Fruit fly (Drosophila melanogaster) whole organism, embryonic: Measurements from ENCODE around the gene Stt3B.

Experiments
- Ada2b ChIP-seq: fragments of 200-800 bp; sonication (Bioruptor generic); IDR thresholded peaks from 2 replicates; pipeline ENCODE4 v1.3.6; 2022; ENCODE audit warnings: missing biosample characterization, missing genetic modification characterization
- Antp ChIP-seq: fragments of 200-800 bp; sonication (Bioruptor generic); optimal IDR thresholded peaks from 3 replicates; lab custom pipeline; 2016; ENCODE audit warnings: missing biosample characterization, missing genetic modification characterization
- BEAF-32 ChIP-seq: fragments of 200-800 bp; sonication (Bioruptor generic); optimal IDR thresholded peaks from 3 replicates; lab custom pipeline; 2017; ENCODE audit warnings: missing biosample characterization, missing genetic modification characterization, mild to moderate bottlenecking, moderate library complexity, missing genetic modification reagents
- Bteb2 ChIP-seq: fragments of 200-800 bp; sonication (Bioruptor generic); optimal IDR thresholded peaks from 2 replicates; lab custom pipeline; 2016; ENCODE audit warnings: missing biosample characterization, missing genetic modification characterization
- CG10267 ChIP-seq: fragments of 200-800 bp; sonication (Bioruptor generic); optimal IDR thresholded peaks from 2 replicates; lab custom pipeline; 2018; ENCODE audit warnings: missing biosample characterization, mild to moderate bottlenecking, missing genetic modification characterization, moderate library complexity
- CG15073 ChIP-seq: fragments of 200-800 bp; sonication (Bioruptor generic); optimal IDR thresholded peaks from 2 replicates; lab custom pipeline; 2016; ENCODE audit warnings: missing biosample characterization, missing genetic modification characterization
- CG1647 ChIP-seq: fragments of 200-800 bp; sonication (Bioruptor generic); optimal IDR thresholded peaks from 3 replicates; lab custom pipeline; 2016; ENCODE audit warnings: missing biosample characterization, missing genetic modification characterization
- CG16863 ChIP-seq: fragments of 200-800 bp; sonication (Bioruptor generic); optimal IDR thresholded peaks from 3 replicates; lab custom pipeline; 2016; ENCODE audit warnings: missing biosample characterization, missing genetic modification characterization
- CG17186 ChIP-seq: fragments of 200-800 bp; sonication (Bioruptor generic); optimal IDR thresholded peaks from 3 replicates; lab custom pipeline; 2017; ENCODE audit warnings: missing biosample characterization, missing genetic modification reagents, missing genetic modification characterization
- CG1832 ChIP-seq: fragments of 200-800 bp; sonication (Bioruptor generic); optimal IDR thresholded peaks from 2 replicates; lab custom pipeline; 2017; ENCODE audit warnings: missing biosample characterization, mild to moderate bottlenecking, missing genetic modification characterization, inconsistent platforms
- CG31441 ChIP-seq: fragments of 200-800 bp; sonication (Bioruptor generic); IDR thresholded peaks from 2 replicates; pipeline ENCODE4 v1.3.6; 2022; ENCODE audit warnings: missing biosample characterization, missing genetic modification characterization
- CG32532 ChIP-seq: fragments of 200-800 bp; sonication (Bioruptor generic); IDR thresholded peaks from 2 replicates; pipeline ENCODE4 v1.3.6; 2022; ENCODE audit warnings: missing biosample characterization, missing genetic modification characterization
- CG3838 ChIP-seq: fragments of 200-800 bp; sonication (Bioruptor generic); optimal IDR thresholded peaks from 3 replicates; lab custom pipeline; 2016; ENCODE audit warnings: missing biosample characterization, missing genetic modification characterization
- CG5245 ChIP-seq: fragments of 200-800 bp; sonication (Bioruptor generic); optimal IDR thresholded peaks from 3 replicates; lab custom pipeline; 2016; ENCODE audit warnings: missing biosample characterization, missing genetic modification characterization
- CG6683 ChIP-seq: fragments of 200-800 bp; sonication (Bioruptor generic); optimal IDR thresholded peaks from 2 replicates; lab custom pipeline; 2017; ENCODE audit warnings: missing biosample characterization, mild to moderate bottlenecking, missing genetic modification characterization, missing genetic modification reagents
- CG6689 ChIP-seq: fragments of 200-800 bp; sonication (Bioruptor generic); IDR thresholded peaks from 2 replicates; pipeline ENCODE4 v1.3.6; 2022; ENCODE audit warnings: missing biosample characterization, missing genetic modification characterization
- CG6791 ChIP-seq: fragments of 200-800 bp; sonication (Bioruptor generic); IDR thresholded peaks from 3 replicates; pipeline ENCODE4 v1.3.6; 2022; ENCODE audit warnings: missing biosample characterization, missing genetic modification characterization; ENCODE audit not compliant: partially characterized antibody
- Deaf1 ChIP-seq: fragments of 200-800 bp; optimal IDR thresholded peaks from 3 replicates; lab custom pipeline; 2019; ENCODE audit warnings: missing biosample characterization, mild to moderate bottlenecking, missing genetic modification characterization, moderate library complexity
- Dfd ChIP-seq, 2 experiments: fragments of >200 bp; optimal IDR thresholded peaks; 2 replicates each; lab custom pipeline; 2017; ENCODE audit warnings: missing biosample characterization in 2 of 2, missing genetic modification characterization in 2 of 2
- Dip3 ChIP-seq: fragments of 200-800 bp; sonication (Bioruptor generic); optimal IDR thresholded peaks from 3 replicates; lab custom pipeline; 2016; ENCODE audit warnings: missing biosample characterization, missing genetic modification characterization
- Eip74EF ChIP-seq, 2 experiments: fragments of 200-800 bp in 1 of 2; fragments of >200 bp in 1 of 2; sonication (Bioruptor generic) in 1 of 2; optimal IDR thresholded peaks; 2 replicates each; lab custom pipeline; 2017 to 2019; ENCODE audit warnings: missing biosample characterization in 2 of 2, missing genetic modification characterization in 2 of 2, mild to moderate bottlenecking in 1 of 2, moderate library complexity in 1 of 2
- Gug ChIP-seq: fragments of 200-800 bp; sonication (Bioruptor generic); IDR thresholded peaks from 4 replicates; pipeline ENCODE4 v1.3.6; 2022; ENCODE audit warnings: missing biosample characterization, missing genetic modification characterization
- H2.0 ChIP-seq: fragments of 200-800 bp; sonication (Bioruptor generic); IDR thresholded peaks from 2 replicates; pipeline ENCODE4 v1.3.6; 2022; ENCODE audit warnings: missing biosample characterization, missing genetic modification characterization
- HLH3B ChIP-seq: fragments of 200-800 bp; sonication (Bioruptor generic); IDR thresholded peaks from 2 replicates; pipeline ENCODE4 v1.3.6; 2022; ENCODE audit warnings: missing biosample characterization, missing genetic modification characterization
- Hsf ChIP-seq: fragments of 200-800 bp; sonication (Bioruptor generic); optimal IDR thresholded peaks from 3 replicates; lab custom pipeline; 2016; ENCODE audit warnings: missing biosample characterization, missing genetic modification characterization
- MBD-R2 ChIP-seq: fragments of 200-800 bp; sonication (Bioruptor generic); IDR thresholded peaks from 2 replicates; pipeline ENCODE4 v1.3.6; 2022; ENCODE audit warnings: missing biosample characterization, missing genetic modification characterization
- Mad ChIP-seq: fragments of 200-800 bp; sonication (Bioruptor generic); optimal IDR thresholded peaks from 2 replicates; lab custom pipeline; 2016; ENCODE audit warnings: missing biosample characterization, missing genetic modification characterization
- NFAT ChIP-seq: fragments of 200-800 bp; sonication (Bioruptor generic); IDR thresholded peaks from 2 replicates; pipeline ENCODE4 v1.3.6; 2022; ENCODE audit warnings: missing biosample characterization, missing genetic modification characterization
- Neu2 ChIP-seq: fragments of 200-800 bp; sonication (Bioruptor generic); optimal IDR thresholded peaks from 3 replicates; lab custom pipeline; 2016; ENCODE audit warnings: missing biosample characterization, missing genetic modification characterization, borderline replicate concordance
- PHDP ChIP-seq: fragments of 200-800 bp; sonication (Bioruptor generic); optimal IDR thresholded peaks from 3 replicates; lab custom pipeline; 2018; ENCODE audit warnings: missing biosample characterization, mild to moderate bottlenecking, missing genetic modification characterization, moderate library complexity
- Ravus ChIP-seq: fragments of 200-800 bp; sonication (Bioruptor generic); IDR thresholded peaks from 2 replicates; pipeline ENCODE4 v1.3.6; 2022; ENCODE audit warnings: missing biosample characterization, missing genetic modification characterization
- Rx ChIP-seq: fragments of 200-800 bp; sonication (Bioruptor generic); IDR thresholded peaks from 2 replicates; pipeline ENCODE4 v1.3.6; 2022; ENCODE audit warnings: missing biosample characterization, missing genetic modification characterization
- Scr ChIP-seq: fragments of 200-800 bp; sonication (Bioruptor generic); IDR thresholded peaks from 2 replicates; pipeline ENCODE4 v1.3.6; 2022; ENCODE audit warnings: missing biosample characterization, missing genetic modification characterization; ENCODE audit not compliant: partially characterized antibody
- Spps ChIP-seq: fragments of 200-800 bp; sonication (Bioruptor generic); optimal IDR thresholded peaks from 2 replicates; lab custom pipeline; 2018; ENCODE audit warnings: missing biosample characterization, mild to moderate bottlenecking, missing genetic modification characterization
- YL-1 ChIP-seq: fragments of 200-800 bp; sonication (Bioruptor generic); optimal IDR thresholded peaks from 3 replicates; lab custom pipeline; 2017; ENCODE audit warnings: missing biosample characterization, mild to moderate bottlenecking, missing genetic modification characterization
- bigmax ChIP-seq: fragments of 200-800 bp; sonication (Bioruptor generic); optimal IDR thresholded peaks from 2 replicates; lab custom pipeline; 2018; ENCODE audit warnings: missing biosample characterization, mild to moderate bottlenecking, missing genetic modification characterization
- cas ChIP-seq: fragments of 200-800 bp; sonication (Bioruptor generic); IDR thresholded peaks from 2 replicates; pipeline ENCODE4 v1.3.6; 2022; ENCODE audit warnings: missing biosample characterization, missing genetic modification characterization
- ci ChIP-seq: fragments of 200-800 bp; sonication (Bioruptor generic); IDR thresholded peaks from 3 replicates; pipeline ENCODE4 v1.3.6; 2022; ENCODE audit warnings: missing biosample characterization, missing genetic modification characterization
- fd102C ChIP-seq: fragments of 200-800 bp; sonication (Bioruptor generic); optimal IDR thresholded peaks from 2 replicates; lab custom pipeline; 2018; ENCODE audit warnings: missing biosample characterization, mild to moderate bottlenecking, missing genetic modification characterization, moderate library complexity
- fd3F ChIP-seq: fragments of 200-800 bp; sonication (Bioruptor generic); optimal IDR thresholded peaks from 2 replicates; lab custom pipeline; 2018; ENCODE audit warnings: missing biosample characterization, mild to moderate bottlenecking, missing genetic modification characterization, moderate library complexity
- ftz-f1 ChIP-seq: fragments of 200-800 bp; sonication (Bioruptor generic); optimal IDR thresholded peaks from 2 replicates; lab custom pipeline; 2016; ENCODE audit warnings: missing biosample characterization, missing genetic modification characterization
- gce ChIP-seq: fragments of 200-800 bp; sonication (Bioruptor generic); IDR thresholded peaks from 3 replicates; pipeline ENCODE4 v1.3.6; 2022; ENCODE audit warnings: missing biosample characterization, missing genetic modification characterization
- gcm2 ChIP-seq: fragments of 200-800 bp; sonication (Bioruptor generic); optimal IDR thresholded peaks from 2 replicates; lab custom pipeline; 2016; ENCODE audit warnings: missing biosample characterization, missing genetic modification characterization
- gfzf ChIP-seq: fragments of 200-800 bp; sonication (Bioruptor generic); optimal IDR thresholded peaks from 2 replicates; lab custom pipeline; 2016; ENCODE audit warnings: missing biosample characterization, mild to moderate bottlenecking, missing genetic modification characterization, moderate library complexity
- her ChIP-seq: fragments of 200-800 bp; sonication (Bioruptor generic); optimal IDR thresholded peaks from 2 replicates; lab custom pipeline; 2016; ENCODE audit warnings: missing biosample characterization, missing genetic modification characterization
- insv ChIP-seq, 2 experiments: fragments of 200-800 bp; sonication (Bioruptor generic); optimal IDR thresholded peaks; 3 replicates each; lab custom pipeline; 2016 to 2018; ENCODE audit warnings: missing biosample characterization in 2 of 2, missing genetic modification characterization in 2 of 2
- ken ChIP-seq: fragments of 200-800 bp; sonication (Bioruptor generic); IDR thresholded peaks from 3 replicates; pipeline ENCODE4 v1.3.6; 2022; ENCODE audit warnings: missing biosample characterization, missing genetic modification characterization
- rib ChIP-seq: fragments of 200-800 bp; sonication (Bioruptor generic); IDR thresholded peaks from 2 replicates; pipeline ENCODE4 v1.3.6; 2022; ENCODE audit warnings: missing biosample characterization, missing genetic modification characterization
- scrt ChIP-seq: fragments of 200-800 bp; sonication (Bioruptor generic); optimal IDR thresholded peaks from 2 replicates; lab custom pipeline; 2018; ENCODE audit warnings: missing biosample characterization, mild to moderate bottlenecking, missing genetic modification characterization, moderate library complexity
- sqz ChIP-seq: fragments of 200-800 bp; sonication (Bioruptor generic); optimal IDR thresholded peaks from 3 replicates; lab custom pipeline; 2018; ENCODE audit warnings: missing biosample characterization, mild to moderate bottlenecking, missing genetic modification characterization
- trem ChIP-seq: fragments of 200-800 bp; optimal IDR thresholded peaks from 3 replicates; lab custom pipeline; 2019; ENCODE audit warnings: missing biosample characterization, mild to moderate bottlenecking, missing genetic modification characterization, moderate library complexity
- twi ChIP-seq: fragments of 200-800 bp; optimal IDR thresholded peaks from 2 replicates; lab custom pipeline; 2019; ENCODE audit warnings: missing biosample characterization, mild to moderate bottlenecking, missing genetic modification characterization, moderate library complexity

Gene Stt3B

DNA sequence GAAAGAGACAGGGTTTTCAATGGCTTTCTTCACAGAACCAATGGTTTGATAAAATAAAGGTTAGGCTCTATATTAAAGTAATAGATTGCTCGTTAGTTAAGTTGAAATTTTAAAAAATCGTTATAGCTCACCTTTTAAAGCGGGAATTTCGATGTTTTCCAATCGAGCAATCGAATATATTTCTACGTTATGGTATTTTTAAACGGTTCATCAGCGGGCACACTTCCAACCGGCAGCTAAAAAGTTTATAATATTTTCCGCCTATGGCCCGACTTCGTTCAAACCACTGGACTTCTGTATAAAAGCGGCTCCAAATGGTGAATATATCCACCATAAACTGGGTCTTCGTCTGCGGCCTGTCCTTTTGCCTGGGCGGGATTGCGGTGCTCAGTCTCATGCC, 46.4 kb downstream of the Stt3B start, which contains the start of gene beta4GalT7 (continued):
- TF ChIP-seq YL-1 (GFP tag; lab: Kevin White, UChicago): peak; percentile 11
- TF ChIP-seq Ravus (GFP tag; lab: Robert Waterston, UW): no peak
- TF ChIP-seq cas: no peak
- TF ChIP-seq MBD-R2 (GFP tag; lab: Robert Waterston, UW): peak; percentile 69
- TF ChIP-seq Dip3 (GFP tag; lab: Kevin White, UChicago): no peak
- no peak for TF ChIP-seq H2.0 (GFP tag; lab: Robert Waterston, UW)
- TF ChIP-seq CG10267 (tag; lab: Kevin White, UChicago): no peak
- TF ChIP-seq CG17186: no peak
- no peak for TF ChIP-seq Gug (GFP tag; lab: Robert Waterston, UW)
- TF ChIP-seq ci (GFP tag; lab: Robert Waterston, UW): no peak
- no peak for TF ChIP-seq NFAT (GFP tag; lab: Robert Waterston, UW)
- TF ChIP-seq CG5245 (GFP tag; lab: Kevin White, UChicago): no peak
- no peak for TF ChIP-seq CG15073 (GFP tag; lab: Kevin White, UChicago)
- no peak for TF ChIP-seq insv (GFP tag; optimal IDR thresholded peaks at IDR 0.05; lab: Kevin White, UChicago)
- TF ChIP-seq Hsf (GFP tag; lab: Kevin White, UChicago): no peak
- TF ChIP-seq CG31441 (GFP tag; lab: Robert Waterston, UW): no peak
- TF ChIP-seq Spps (tag; lab: Kevin White, UChicago): no peak
- TF ChIP-seq fd102C (GFP tag; lab: Kevin White, UChicago): no peak
- no peak for TF ChIP-seq CG1832 (GFP tag; lab: Kevin White, UChicago)
- TF ChIP-seq gfzf (GFP tag; lab: Kevin White, UChicago): peak; percentile 79
- TF ChIP-seq CG16863 (GFP tag; lab: Kevin White, UChicago): no peak
- TF ChIP-seq Antp: no peak
- TF ChIP-seq CG1647 (GFP tag; lab: Kevin White, UChicago): no peak
- TF ChIP-seq rib: no peak
- no peak for TF ChIP-seq fd3F (GFP tag; lab: Kevin White, UChicago)
- TF ChIP-seq Eip74EF (GFP tag; optimal IDR thresholded peaks at IDR 0.05; lab: Kevin White, UChicago): no peak
- TF ChIP-seq Ada2b (GFP tag; lab: Robert Waterston, UW): no peak
- no peak for TF ChIP-seq PHDP (tag; lab: Kevin White, UChicago)
- TF ChIP-seq Rx: no peak
- peak; percentile 7 for TF ChIP-seq trem
- TF ChIP-seq bigmax (GFP tag; lab: Kevin White, UChicago): no peak
- TF ChIP-seq HLH3B (GFP tag; lab: Robert Waterston, UW): no peak
- TF ChIP-seq CG32532 (GFP tag; lab: Robert Waterston, UW): no peak
- TF ChIP-seq Deaf1 (tag; lab: Kevin White, UChicago): no peak
- no peak for TF ChIP-seq CG6689 (GFP tag; lab: Robert Waterston, UW)
- no peak for TF ChIP-seq CG6791 (GFP tag; lab: Robert Waterston, UW)
- TF ChIP-seq sqz (GFP tag; lab: Kevin White, UChicago): no peak
- no peak for TF ChIP-seq her
- peak; percentile 26 for TF ChIP-seq BEAF-32 (GFP tag; lab: Kevin White, UChicago)
- no peak for TF ChIP-seq gce (GFP tag; lab: Robert Waterston, UW)
- no peak for TF ChIP-seq gcm2
- no peak for TF ChIP-seq Bteb2 (GFP tag; lab: Kevin White, UChicago)
- no peak for TF ChIP-seq CG3838 (GFP tag; lab: Kevin White, UChicago)
- no peak for TF ChIP-seq twi (tag; lab: Kevin White, UChicago)
- TF ChIP-seq Dfd (GFP tag; optimal IDR thresholded peaks at IDR 0.05; lab: Kevin White, UChicago): no peak
- TF ChIP-seq Mad (GFP tag; lab: Kevin White, UChicago): no peak
- TF ChIP-seq scrt (GFP tag; lab: Kevin White, UChicago): no peak
- no peak for TF ChIP-seq Neu2 (GFP tag; lab: Kevin White, UChicago)
- no peak for TF ChIP-seq ftz-f1
- TF ChIP-seq CG6683 (GFP tag; lab: Kevin White, UChicago): no peak
- TF ChIP-seq Scr: peak; percentile 25; the same call in 1 of the 2 replicates
- TF ChIP-seq ken (GFP tag; lab: Robert Waterston, UW): no peak
